Fruit fly (Drosophila melanogaster) Kc167 (cell line): Measurements from ENCODE around the gene Sgt.

Experiments used
- insv ChIP-seq: fragments of >200 bp; optimal IDR thresholded peaks from 3 replicates; lab custom pipeline; 2018; ENCODE audit warnings: missing external identifiers
- psq ChIP-seq: fragments of >200 bp; optimal IDR thresholded peaks from 2 replicates; lab custom pipeline; 2017; ENCODE audit warnings: missing external identifiers
- ttk ChIP-seq: sonication (Bioruptor generic); optimal IDR thresholded peaks from 2 replicates; lab custom pipeline; 2017; ENCODE audit warnings: missing external identifiers

DNA sequence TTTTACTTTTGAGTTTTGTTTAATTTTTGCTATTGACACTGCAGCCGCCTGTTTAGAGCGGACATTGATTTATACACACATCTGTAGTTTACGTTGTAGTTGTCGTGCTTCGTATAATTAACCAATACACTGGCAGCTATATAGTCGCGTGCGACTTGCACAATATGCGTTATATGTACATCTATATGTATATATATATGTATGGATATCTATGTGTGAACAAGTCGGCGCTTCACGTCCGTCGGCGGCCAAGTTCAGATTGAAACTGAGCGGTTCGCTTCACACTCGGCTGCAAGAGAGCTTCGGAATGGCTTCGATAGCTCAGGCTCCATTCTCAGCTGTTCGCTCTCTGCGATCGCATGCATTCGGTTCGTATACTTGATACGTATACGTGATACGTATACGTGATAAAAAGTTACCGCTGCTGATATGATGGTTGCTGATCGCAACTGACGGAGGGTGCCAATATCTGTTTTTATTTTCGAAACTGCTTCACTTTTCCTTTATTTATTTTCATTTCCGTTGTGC, 43.4 kb upstream of the Sgt start:
- no peak for TF ChIP-seq ttk (lab: Kevin White, UChicago)
- no peak for TF ChIP-seq psq
- TF ChIP-seq insv (lab: Kevin White, UChicago), result no peak
